Fruit fly (Drosophila melanogaster) Kc167 (cell line): ENCODE results near the gene CG5021.

Source experiments
- Myc ChIP-seq: fragments of >200 bp; optimal IDR thresholded peaks from 2 replicates; lab custom pipeline; 2017; ENCODE audit warnings: missing external identifiers
- Sin3A ChIP-seq: fragments of >200 bp; optimal IDR thresholded peaks from 2 replicates; lab custom pipeline; 2018; ENCODE audit warnings: missing external identifiers
- h ChIP-seq: fragments of >200 bp; optimal IDR thresholded peaks from 3 replicates; lab custom pipeline; 2018; ENCODE audit warnings: missing external identifiers
- insv ChIP-seq: fragments of >200 bp; optimal IDR thresholded peaks from 3 replicates; lab custom pipeline; 2018; ENCODE audit warnings: missing external identifiers
- psq ChIP-seq: fragments of >200 bp; optimal IDR thresholded peaks from 2 replicates; lab custom pipeline; 2017; ENCODE audit warnings: missing external identifiers
- ttk ChIP-seq: sonication (Bioruptor generic); optimal IDR thresholded peaks from 2 replicates; lab custom pipeline; 2017; ENCODE audit warnings: missing external identifiers

The CG5021 gene

dm6 chr3L:8966324-8967011 lies at the start of gene CG5021, which contains the start of gene CG5653:
TSS of gene CG5021 (plus strand) at chr3L:8966829.
TSS of gene CG5653 (minus strand) at chr3L:8966374.
- TF ChIP-seq insv (lab: Kevin White, UChicago) (no peak), ttk (lab: Kevin White, UChicago) (no peak), Sin3A (no peak), psq (lab: Kevin White, UChicago) (no peak), h (no peak), Myc (lab: Kevin White, UChicago) (no peak)

dm6 chr3L:8919678-8920077 lies 47.0 kb upstream of the CG5021 start:
- no peak for TF ChIP-seq Myc (lab: Kevin White, UChicago)

- no peak for TF ChIP-seq Myc (lab: Kevin White, UChicago)
- no peak for TF ChIP-seq insv (lab: Kevin White, UChicago)
- TF ChIP-seq psq (lab: Kevin White, UChicago) = no peak
- no peak for TF ChIP-seq h
- no peak for TF ChIP-seq Sin3A
- TF ChIP-seq ttk (lab: Kevin White, UChicago) = no peak
Observed at dm6 chr3L:8920710-8921109, 45.9 kb upstream of the CG5021 start.

dm6 chr3L:8924417-8924913 lies 42.2 kb upstream of the CG5021 start:
- no peak for TF ChIP-seq ttk (lab: Kevin White, UChicago)

- no peak for TF ChIP-seq h
- TF ChIP-seq Myc (lab: Kevin White, UChicago) = no peak
- TF ChIP-seq psq (lab: Kevin White, UChicago) = no peak
- TF ChIP-seq ttk (lab: Kevin White, UChicago) = no peak
- TF ChIP-seq insv (lab: Kevin White, UChicago) = no peak
- no peak for TF ChIP-seq Sin3A
Observed at dm6 chr3L:8924999-8925398, 41.6 kb upstream of the CG5021 start.

dm6 chr3L:8925679-8926078 lies 41.0 kb upstream of the CG5021 start:
- TF ChIP-seq insv (lab: Kevin White, UChicago) = no peak
- TF ChIP-seq psq (lab: Kevin White, UChicago) = no peak
- TF ChIP-seq Myc (lab: Kevin White, UChicago) = no peak

- TF ChIP-seq Sin3A = no peak
Observed at dm6 chr3L:8929527-8929926, 37.1 kb upstream of the CG5021 start.

- TF ChIP-seq insv (lab: Kevin White, UChicago) (no peak), ttk (lab: Kevin White, UChicago) (no peak), psq (lab: Kevin White, UChicago) (no peak), Sin3A (no peak), Myc (lab: Kevin White, UChicago) (no peak)
Observed at dm6 chr3L:8931916-8932315, 34.7 kb upstream of the CG5021 start.

- TF ChIP-seq psq (lab: Kevin White, UChicago) (no peak), h (no peak), insv (lab: Kevin White, UChicago) (no peak), Myc (lab: Kevin White, UChicago) (no peak), Sin3A (no peak), ttk (lab: Kevin White, UChicago) (no peak)
Observed at dm6 chr3L:8939654-8940053, 27.0 kb upstream of the CG5021 start.

dm6 chr3L:8947848-8948494 lies 18.7 kb upstream of the CG5021 start:
- TF ChIP-seq h = no peak
- TF ChIP-seq ttk (lab: Kevin White, UChicago) = no peak
- TF ChIP-seq Sin3A = no peak
- no peak for TF ChIP-seq Myc (lab: Kevin White, UChicago)
- no peak for TF ChIP-seq psq (lab: Kevin White, UChicago)
- TF ChIP-seq insv (lab: Kevin White, UChicago) = no peak

dm6 chr3L:8949823-8950222 lies 16.8 kb upstream of the CG5021 start:
- TF ChIP-seq Sin3A = no peak
- no peak for TF ChIP-seq h
- TF ChIP-seq ttk (lab: Kevin White, UChicago) = no peak
- TF ChIP-seq psq (lab: Kevin White, UChicago) = no peak
- no peak for TF ChIP-seq Myc (lab: Kevin White, UChicago)
- no peak for TF ChIP-seq insv (lab: Kevin White, UChicago)

dm6 chr3L:8950955-8951354 lies 15.7 kb upstream of the CG5021 start:
- TF ChIP-seq Sin3A (no peak), psq (lab: Kevin White, UChicago) (no peak), insv (lab: Kevin White, UChicago) (no peak), h (no peak), Myc (lab: Kevin White, UChicago) (no peak), ttk (lab: Kevin White, UChicago) (no peak)

- TF ChIP-seq insv (lab: Kevin White, UChicago) (no peak), h (no peak), Sin3A (no peak), ttk (lab: Kevin White, UChicago) (no peak), psq (lab: Kevin White, UChicago) (no peak), Myc (lab: Kevin White, UChicago) (no peak)
Observed at dm6 chr3L:8951507-8951906, 15.1 kb upstream of the CG5021 start.
